Worm (Caenorhabditis elegans): Measurements from ENCODE around the gene elt-4.

The elt-4 gene

ce11 chrX:10474998-10475577 lies at the start of gene elt-4:
elt-4 (plus strand) TSS chrX:10475527.
- TF ChIP-seq cog-1 (tag; optimal IDR thresholded peaks at IDR 0.05) = no peak
- no peak for TF ChIP-seq flt-1 (GFP tag; IDR thresholded peaks at IDR 0.05)
- no peak for TF ChIP-seq ref-1 (GFP tag; conservative IDR thresholded peaks at IDR 0.05)
- no peak for TF ChIP-seq tab-1 (GFP tag; IDR thresholded peaks at IDR 0.05)
- no peak for TF ChIP-seq ztf-29 (GFP tag; IDR thresholded peaks at IDR 0.05)
- TF ChIP-seq ztf-23 (GFP tag; IDR thresholded peaks at IDR 0.05) = no peak
- no peak for TF ChIP-seq T22C8.4 (GFP tag; IDR thresholded peaks at IDR 0.05)
- no peak for TF ChIP-seq klf-2 (GFP tag; conservative IDR thresholded peaks at IDR 0.05)
- TF ChIP-seq med-1 (GFP tag; optimal IDR thresholded peaks at IDR 0.05; ENCODE audit: insufficient read depth) = no peak

ce11 chrX:10428109-10428508 lies 47.2 kb upstream of the elt-4 start:
- no peak for TF ChIP-seq ref-1 (GFP tag; conservative IDR thresholded peaks at IDR 0.05)
- no peak for TF ChIP-seq flt-1 (GFP tag; IDR thresholded peaks at IDR 0.05)
- no peak for TF ChIP-seq T22C8.4 (GFP tag; IDR thresholded peaks at IDR 0.05)
- no peak for TF ChIP-seq med-1 (GFP tag; optimal IDR thresholded peaks at IDR 0.05; ENCODE audit: insufficient read depth)
- no peak for TF ChIP-seq tab-1 (GFP tag; IDR thresholded peaks at IDR 0.05)
- TF ChIP-seq ztf-29 (GFP tag; IDR thresholded peaks at IDR 0.05) = no peak
- no peak for TF ChIP-seq cog-1 (tag; optimal IDR thresholded peaks at IDR 0.05)
- TF ChIP-seq klf-2 (GFP tag; conservative IDR thresholded peaks at IDR 0.05) = no peak
- TF ChIP-seq ztf-23 (GFP tag; IDR thresholded peaks at IDR 0.05) = no peak

ce11 chrX:10428557-10428956 lies 46.8 kb upstream of the elt-4 start, which contains the start of gene mig-15:
mig-15 (minus strand) TSS chrX:10428657.
- TF ChIP-seq tab-1 (GFP tag; IDR thresholded peaks at IDR 0.05) (no peak), med-1 (GFP tag; optimal IDR thresholded peaks at IDR 0.05; ENCODE audit: insufficient read depth) (no peak), flt-1 (GFP tag; IDR thresholded peaks at IDR 0.05) (no peak), T22C8.4 (GFP tag; IDR thresholded peaks at IDR 0.05) (no peak)

- TF ChIP-seq tab-1 (GFP tag; IDR thresholded peaks at IDR 0.05) = 0 out of 2 replicates have a peak, but pooled peaks have one; percentile 57
- TF ChIP-seq cog-1 (tag; optimal IDR thresholded peaks at IDR 0.05) = peak; percentile 23
- TF ChIP-seq med-1 (GFP tag; optimal IDR thresholded peaks at IDR 0.05; ENCODE audit: insufficient read depth) = no peak
- TF ChIP-seq T22C8.4 (GFP tag; IDR thresholded peaks at IDR 0.05) = no peak
Measured at ce11 chrX:10429203-10429602, 46.1 kb upstream of the elt-4 start.

ce11 chrX:10430866-10431265 lies 44.5 kb upstream of the elt-4 start:
- no peak for TF ChIP-seq flt-1 (GFP tag; IDR thresholded peaks at IDR 0.05)
- no peak for TF ChIP-seq ref-1 (GFP tag; conservative IDR thresholded peaks at IDR 0.05)
- no peak for TF ChIP-seq ztf-29 (GFP tag; IDR thresholded peaks at IDR 0.05)
- no peak for TF ChIP-seq cog-1 (tag; optimal IDR thresholded peaks at IDR 0.05)
- TF ChIP-seq med-1 (GFP tag; optimal IDR thresholded peaks at IDR 0.05; ENCODE audit: insufficient read depth) = no peak
- no peak for TF ChIP-seq klf-2 (GFP tag; conservative IDR thresholded peaks at IDR 0.05)
- TF ChIP-seq ztf-23 (GFP tag; IDR thresholded peaks at IDR 0.05) = no peak
- TF ChIP-seq tab-1 (GFP tag; IDR thresholded peaks at IDR 0.05) = no peak
- no peak for TF ChIP-seq T22C8.4 (GFP tag; IDR thresholded peaks at IDR 0.05)

ce11 chrX:10432786-10433185 lies 42.5 kb upstream of the elt-4 start:
- no peak for TF ChIP-seq tab-1 (GFP tag; IDR thresholded peaks at IDR 0.05)
- TF ChIP-seq klf-2 (GFP tag; conservative IDR thresholded peaks at IDR 0.05) = no peak

ce11 chrX:10433863-10434262 lies 41.5 kb upstream of the elt-4 start:
- no peak for TF ChIP-seq T22C8.4 (GFP tag; IDR thresholded peaks at IDR 0.05)
- TF ChIP-seq ref-1 (GFP tag; conservative IDR thresholded peaks at IDR 0.05) = no peak
- no peak for TF ChIP-seq ztf-29 (GFP tag; IDR thresholded peaks at IDR 0.05)
- no peak for TF ChIP-seq tab-1 (GFP tag; IDR thresholded peaks at IDR 0.05)
- TF ChIP-seq ztf-23 (GFP tag; IDR thresholded peaks at IDR 0.05) = no peak
- no peak for TF ChIP-seq med-1 (GFP tag; optimal IDR thresholded peaks at IDR 0.05; ENCODE audit: insufficient read depth)
- no peak for TF ChIP-seq flt-1 (GFP tag; IDR thresholded peaks at IDR 0.05)
- TF ChIP-seq klf-2 (GFP tag; conservative IDR thresholded peaks at IDR 0.05) = no peak
- no peak for TF ChIP-seq cog-1 (tag; optimal IDR thresholded peaks at IDR 0.05)

- 0 out of 2 replicates have a peak, but pooled peaks have one; percentile 59 for TF ChIP-seq tab-1 (GFP tag; IDR thresholded peaks at IDR 0.05)
- TF ChIP-seq med-1 (GFP tag; optimal IDR thresholded peaks at IDR 0.05; ENCODE audit: insufficient read depth) = no peak
- peak; percentile 53; the same call in 1 of the 2 replicates for TF ChIP-seq ztf-23 (GFP tag; IDR thresholded peaks at IDR 0.05)
- TF ChIP-seq T22C8.4 (GFP tag; IDR thresholded peaks at IDR 0.05) = 0 out of 2 replicates have a peak, but pooled peaks have one; percentile 22
- TF ChIP-seq flt-1 (GFP tag; IDR thresholded peaks at IDR 0.05) = 0 out of 2 replicates have a peak, but pooled peaks have one; percentile 32
- TF ChIP-seq cog-1 (tag; optimal IDR thresholded peaks at IDR 0.05) = peak; percentile 91
- TF ChIP-seq ref-1 (GFP tag; conservative IDR thresholded peaks at IDR 0.05) = no peak
- TF ChIP-seq ztf-29 (GFP tag; IDR thresholded peaks at IDR 0.05) = peak; percentile 82
- no peak for TF ChIP-seq klf-2 (GFP tag; conservative IDR thresholded peaks at IDR 0.05)
Measured at ce11 chrX:10435492-10435939, 39.8 kb upstream of the elt-4 start.

- TF ChIP-seq ztf-29 (GFP tag; IDR thresholded peaks at IDR 0.05) = no peak
Measured at ce11 chrX:10437421-10437820, 37.9 kb upstream of the elt-4 start.

ce11 chrX:10440781-10441180 lies 34.5 kb upstream of the elt-4 start:
- TF ChIP-seq T22C8.4 (GFP tag; IDR thresholded peaks at IDR 0.05) = no peak
- no peak for TF ChIP-seq cog-1 (tag; optimal IDR thresholded peaks at IDR 0.05)
- TF ChIP-seq ztf-23 (GFP tag; IDR thresholded peaks at IDR 0.05) = no peak
- no peak for TF ChIP-seq klf-2 (GFP tag; conservative IDR thresholded peaks at IDR 0.05)
- no peak for TF ChIP-seq med-1 (GFP tag; optimal IDR thresholded peaks at IDR 0.05; ENCODE audit: insufficient read depth)
- no peak for TF ChIP-seq tab-1 (GFP tag; IDR thresholded peaks at IDR 0.05)
- TF ChIP-seq ztf-29 (GFP tag; IDR thresholded peaks at IDR 0.05) = no peak
- no peak for TF ChIP-seq flt-1 (GFP tag; IDR thresholded peaks at IDR 0.05)
- no peak for TF ChIP-seq ref-1 (GFP tag; conservative IDR thresholded peaks at IDR 0.05)

Data from whole organism, midembryonic.